Worm (Caenorhabditis elegans) whole organism, early embryonic: ENCODE data around the gene cdc-25.3.

ENCODE experiments used
- aly-1 ChIP-seq: sonication (generic microtip); optimal IDR thresholded peaks from 2 replicates; lab custom pipeline; 2016; ENCODE audit warnings: missing genetic modification characterization, missing compliant biosample characterization
- ama-1 ChIP-seq: fragments of 150-350 bp; optimal IDR thresholded peaks from 2 replicates; lab custom pipeline; 2014
- ceh-13 ChIP-seq: fragments of 200-800 bp; sonication (Bioruptor generic); optimal IDR thresholded peaks from 2 replicates; lab custom pipeline; 2018; ENCODE audit warnings: mild to moderate bottlenecking, missing genetic modification characterization, missing compliant biosample characterization
- ceh-36 ChIP-seq: sonication (generic microtip); optimal IDR thresholded peaks from 2 replicates; lab custom pipeline; 2016; ENCODE audit warnings: missing genetic modification characterization, inconsistent platforms, missing compliant biosample characterization
- ets-7 ChIP-seq: sonication (generic microtip); optimal IDR thresholded peaks from 2 replicates; lab custom pipeline; 2016; ENCODE audit warnings: missing genotype, missing genetic modification characterization, missing compliant biosample characterization
- hmg-4 ChIP-seq: fragments of 200-800 bp; sonication (Bioruptor generic); optimal IDR thresholded peaks from 2 replicates; lab custom pipeline; 2018; ENCODE audit warnings: mild to moderate bottlenecking, missing genetic modification characterization, missing compliant biosample characterization
- pes-1 ChIP-seq: fragments of 200-800 bp; sonication (Bioruptor generic); IDR thresholded peaks from 2 replicates; pipeline ENCODE4 v1.3.6; 2022; ENCODE audit warnings: missing genetic modification reagents, missing genetic modification characterization, missing compliant biosample characterization
- scrt-1 ChIP-seq: fragments of 200-800 bp; sonication (Bioruptor generic); IDR thresholded peaks from 2 replicates; pipeline ENCODE4 v1.3.6; 2022; ENCODE audit warnings: missing genetic modification characterization, missing compliant biosample characterization
- sea-1 ChIP-seq: fragments of 200-800 bp; sonication (Bioruptor generic); conservative IDR thresholded peaks from 2 replicates; pipeline ENCODE4 v1.3.6; 2022; ENCODE audit warnings: missing genetic modification characterization, missing compliant biosample characterization
- tbx-11 ChIP-seq: fragments of 200-800 bp; sonication (Bioruptor generic); IDR thresholded peaks from 2 replicates; pipeline ENCODE4 v1.3.6; 2022; ENCODE audit warnings: missing genetic modification characterization, missing compliant biosample characterization
- tra-4 ChIP-seq: sonication (generic microtip); optimal IDR thresholded peaks from 2 replicates; lab custom pipeline; 2017; ENCODE audit warnings: missing genetic modification characterization, missing compliant biosample characterization

ce11 chrIII:8919784-8920183, 2.1 kb upstream of the cdc-25.3 start, which contains the start of gene ZK637.15:
- TF ChIP-seq ceh-13, result no peak
- no peak for TF ChIP-seq tra-4
- no peak for TF ChIP-seq sea-1 (GFP tag; lab: Robert Waterston, UW)
- no peak for TF ChIP-seq ama-1
- TF ChIP-seq ceh-36 (tag; lab: Kevin White, UChicago), result no peak
- no peak for TF ChIP-seq tbx-11 (GFP tag; lab: Robert Waterston, UW)
- no peak for TF ChIP-seq aly-1
- TF ChIP-seq scrt-1 (GFP tag; lab: Robert Waterston, UW), result no peak
- TF ChIP-seq ets-7 (tag; lab: Kevin White, UChicago), result no peak
- TF ChIP-seq hmg-4 (GFP tag; lab: Kevin White, UChicago), result no peak
- TF ChIP-seq pes-1, result no peak
